Fruit fly (Drosophila melanogaster): ENCODE results near the gene CG12746.

CG12746 gene

dm6 chr3R:5523070-5523637, 41.5 kb upstream of the CG12746 start, which contains the start of the genes CG43845 and Nmdar1 (continued):
- TF ChIP-seq Trl (optimal IDR thresholded peaks at IDR 0.05) (peak; percentile 57 to 61), Trl (GFP tag; optimal IDR thresholded peaks at IDR 0.05) (peak; percentile 17), ems (GFP tag; optimal IDR thresholded peaks at IDR 0.05) (peak; percentile 2), Drgx (GFP tag; IDR thresholded peaks at IDR 0.05) (peak; percentile 23; the same call in 1 of the 2 replicates), CG10543 (GFP tag; optimal IDR thresholded peaks at IDR 0.05) (peak; percentile 2), cg (GFP tag; optimal IDR thresholded peaks at IDR 0.05) (peak; percentile 5), Jarid2 (GFP tag; optimal IDR thresholded peaks at IDR 0.05) (peak; percentile 0), chinmo (GFP tag; IDR thresholded peaks at IDR 0.05; ENCODE audit: partially characterized antibody) (peak; percentile 90; the same call in 2 of the 4 replicates), Adf1 (GFP tag; IDR thresholded peaks at IDR 0.05) (peak; percentile 98), zen2 (GFP tag; IDR thresholded peaks at IDR 0.05; ENCODE audit: partially characterized antibody) (peak; percentile 71; the same call in 2 of the 3 replicates), CG42726 (GFP tag; IDR thresholded peaks at IDR 0.05; ENCODE audit: partially characterized antibody) (0 out of 2 replicates have a peak, but pooled peaks have one; percentile 5), CG3995 (GFP tag; optimal IDR thresholded peaks at IDR 0.05) (no peak), Scr (GFP tag; IDR thresholded peaks at IDR 0.05; ENCODE audit: partially characterized antibody) (0 out of 2 replicates have a peak, but pooled peaks have one; percentile 8), Fer1 (GFP tag; optimal IDR thresholded peaks at IDR 0.05) (peak; percentile 39), Deaf1 (tag; optimal IDR thresholded peaks at IDR 0.05) (peak; percentile 11), BEAF-32 (GFP tag; optimal IDR thresholded peaks at IDR 0.05) (no peak), CG15514 (GFP tag; optimal IDR thresholded peaks at IDR 0.05) (peak; percentile 19), ewg (GFP tag; optimal IDR thresholded peaks at IDR 0.05) (peak; percentile 89), CG12769 (tag; optimal IDR thresholded peaks at IDR 0.05) (peak; percentile 7), CG10431 (GFP tag; optimal IDR thresholded peaks at IDR 0.05) (no peak), CG18599 (GFP tag; optimal IDR thresholded peaks at IDR 0.05) (peak; percentile 1), CG34376 (GFP tag; optimal IDR thresholded peaks at IDR 0.05) (peak; percentile 25), CG2712 (tag; optimal IDR thresholded peaks at IDR 0.05) (no peak), sd (tag; optimal IDR thresholded peaks at IDR 0.05) (peak; percentile 18), CG34422 (GFP tag; IDR thresholded peaks at IDR 0.05) (peak; percentile 47; the same call in 1 of the 3 replicates), sens (GFP tag) (peak; percentile 74), CG13287 (GFP tag; IDR thresholded peaks at IDR 0.05; ENCODE audit: partially characterized antibody) (peak; percentile 68), sna (GFP tag; IDR thresholded peaks at IDR 0.05; ENCODE audit: partially characterized antibody) (peak; percentile 62; the same call in 1 of the 2 replicates), chm (GFP tag; IDR thresholded peaks at IDR 0.05) (peak; percentile 39; the same call in 1 of the 2 replicates), Dbx (GFP tag; IDR thresholded peaks at IDR 0.05) (peak; percentile 35; the same call in 1 of the 3 replicates), so (GFP tag; IDR thresholded peaks at IDR 0.05) (peak; percentile 21; the same call in 1 of the 3 replicates), Sox100B (GFP tag; optimal IDR thresholded peaks at IDR 0.05) (no peak), ara (GFP tag; IDR thresholded peaks at IDR 0.05) (no peak), CG34224 (GFP tag; IDR thresholded peaks at IDR 0.05; ENCODE audit: partially characterized antibody) (peak; percentile 69; the same call in 2 of the 3 replicates), Med (GFP tag) (peak; percentile 72), CTCF (GFP tag; optimal IDR thresholded peaks at IDR 0.05) (peak; percentile 27), gcm2 (GFP tag; optimal IDR thresholded peaks at IDR 0.05) (no peak), CG6683 (GFP tag; optimal IDR thresholded peaks at IDR 0.05) (no peak), Dll (GFP tag; IDR thresholded peaks at IDR 0.05; ENCODE audit: partially characterized antibody) (peak; percentile 61; the same call in 3 of the 4 replicates)

DNA sequence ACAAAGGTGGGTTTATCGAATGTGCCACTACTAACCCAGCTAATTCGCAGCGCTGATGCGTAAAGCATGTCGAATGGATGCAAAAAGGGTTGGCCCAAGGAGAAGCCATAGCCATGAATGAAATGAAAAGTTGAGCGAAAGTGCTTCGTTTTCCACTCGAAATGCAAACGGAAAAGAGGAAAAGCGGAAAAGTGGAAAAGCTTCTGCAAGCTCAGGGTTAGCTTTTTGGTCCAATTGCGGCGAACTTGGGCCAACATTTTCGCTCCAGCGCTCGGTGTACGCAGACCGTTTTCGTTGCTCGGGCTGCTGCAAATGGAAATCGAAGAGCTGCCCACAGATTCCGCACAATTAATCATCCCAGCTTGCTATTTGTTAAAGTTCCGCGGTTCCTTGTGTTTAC, 39.9 kb upstream of the CG12746 start:
- TF ChIP-seq bowl (GFP tag; IDR thresholded peaks at IDR 0.05), result 0 out of 2 replicates have a peak, but pooled peaks have one; percentile 11
- peak; percentile 90 for TF ChIP-seq z (GFP tag; IDR thresholded peaks at IDR 0.05)
- TF ChIP-seq B-H1 (GFP tag; IDR thresholded peaks at IDR 0.05), result no peak

All from whole organism, embryonic.